Worm (Caenorhabditis elegans) whole organism, L1 larva: ENCODE measurements around the gene tmem-145.

Experiments used
- aha-1 ChIP-seq: fragments of 150-350 bp; optimal IDR thresholded peaks from 2 replicates; lab custom pipeline; 2014; ENCODE audit warnings: missing biosample characterization, missing genetic modification characterization
- ama-1 ChIP-seq: fragments of 150-350 bp; optimal IDR thresholded peaks from 2 replicates; lab custom pipeline; 2014
- blmp-1 ChIP-seq: fragments of 150-350 bp; optimal IDR thresholded peaks from 2 replicates; lab custom pipeline; 2014; ENCODE audit warnings: missing biosample characterization, missing genetic modification characterization
- fkh-10 ChIP-seq: sonication (generic microtip); optimal IDR thresholded peaks from 2 replicates; lab custom pipeline; 2017; ENCODE audit warnings: missing biosample characterization, missing genetic modification reagents, missing genetic modification characterization
- nhr-11 ChIP-seq: fragments of 150-350 bp; optimal IDR thresholded peaks from 2 replicates; lab custom pipeline; 2014; ENCODE audit warnings: missing biosample characterization, missing genetic modification characterization
- nhr-12 ChIP-seq: sonication (generic microtip); optimal IDR thresholded peaks from 2 replicates; lab custom pipeline; 2017; ENCODE audit warnings: missing biosample characterization, missing genetic modification characterization
- swsn-7 ChIP-seq: sonication (generic microtip); optimal IDR thresholded peaks from 2 replicates; lab custom pipeline; 2016; ENCODE audit warnings: missing genetic modification characterization, missing compliant biosample characterization
- unc-62 ChIP-seq: fragments of 150-350 bp; optimal IDR thresholded peaks from 2 replicates; lab custom pipeline; 2014; ENCODE audit warnings: missing biosample characterization, missing genetic modification reagents, missing genetic modification characterization

DNA sequence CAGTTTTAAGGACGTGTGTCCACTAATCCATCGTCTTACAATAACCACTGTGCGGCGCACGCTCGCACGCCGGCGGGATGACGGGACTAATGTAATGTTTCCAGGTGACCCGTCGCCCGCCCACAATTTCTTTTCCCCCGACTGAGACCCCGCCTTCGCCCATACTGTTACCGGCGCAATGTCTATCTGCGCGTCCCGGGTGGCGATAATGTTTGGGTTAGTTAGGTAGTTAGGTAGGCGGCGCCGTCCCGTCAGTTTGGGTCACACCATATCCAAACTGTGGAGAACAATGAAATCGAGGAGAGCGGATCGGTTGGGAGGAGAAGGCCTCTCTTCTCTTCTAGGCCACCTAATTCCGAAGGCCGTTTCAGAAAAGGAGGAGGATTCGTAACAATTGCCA lies 12.6 kb upstream of the tmem-145 start:
- TF ChIP-seq swsn-7 (tag; lab: Kevin White, UChicago) (no peak), blmp-1 (no peak), fkh-10 (no peak), ama-1 (no peak), nhr-12 (no peak), nhr-11 (tag; lab: Kevin White, UChicago) (no peak), unc-62 (GFP tag; lab: Kevin White, UChicago) (no peak), aha-1 (no peak)
